Fruit fly (Drosophila melanogaster): ENCODE measurements around the gene Ten-a.
A peak's percentile ranks its signal among the peaks of the same experiment; 100 is the strongest.

The Ten-a gene

dm6 chrX:11999974-12000618 is 43.4 kb upstream of the Ten-a start (continued):
- 0 out of 2 replicates have a peak, but pooled peaks have one; percentile 12 for TF ChIP-seq CG31441 (GFP tag; IDR thresholded peaks at IDR 0.05)
- TF ChIP-seq CG13775 (GFP tag; optimal IDR thresholded peaks at IDR 0.05): no peak
- TF ChIP-seq CG12391 (tag; optimal IDR thresholded peaks at IDR 0.05): peak; percentile 3
- TF ChIP-seq pho (GFP tag; optimal IDR thresholded peaks at IDR 0.05): no peak
- TF ChIP-seq CG12299 (tag; optimal IDR thresholded peaks at IDR 0.05): no peak
- TF ChIP-seq Sry-δ (GFP tag; optimal IDR thresholded peaks at IDR 0.05): no peak
- TF ChIP-seq CG17385 (GFP tag; optimal IDR thresholded peaks at IDR 0.05): peak; percentile 7
- TF ChIP-seq chn (GFP tag; optimal IDR thresholded peaks at IDR 0.05): no peak
- TF ChIP-seq CG1603 (tag; optimal IDR thresholded peaks at IDR 0.05): peak; percentile 37

DNA sequence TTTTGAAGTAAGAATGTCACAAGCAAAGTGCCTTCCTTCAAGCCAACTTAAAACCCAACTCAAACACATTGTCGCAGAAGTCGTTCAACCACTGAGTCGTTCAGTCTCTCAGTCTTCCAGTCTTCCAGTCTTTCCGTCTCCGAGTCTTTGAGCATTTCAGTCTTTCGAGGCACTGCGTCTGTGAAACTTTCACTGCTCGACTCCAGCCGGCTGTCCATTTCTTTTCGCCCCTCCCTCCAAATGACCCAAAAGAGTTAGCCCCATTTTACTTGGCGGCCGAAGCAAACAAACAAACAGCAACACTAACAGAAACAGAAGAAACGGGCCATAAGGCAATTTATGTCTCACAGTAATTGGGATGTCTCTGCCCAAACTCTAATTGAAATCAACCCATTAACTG is 42.5 kb upstream of the Ten-a start:
- TF ChIP-seq CG5180 (GFP tag; optimal IDR thresholded peaks at IDR 0.05): no peak
- TF ChIP-seq ci (GFP tag; IDR thresholded peaks at IDR 0.05): 0 out of 3 replicates have a peak, but pooled peaks have one; percentile 35
- no peak for TF ChIP-seq H15 (GFP tag; IDR thresholded peaks at IDR 0.05)
- TF ChIP-seq kni (GFP tag; optimal IDR thresholded peaks at IDR 0.05): peak; percentile 44
- TF ChIP-seq CG15479 (GFP tag; optimal IDR thresholded peaks at IDR 0.05): no peak
- TF ChIP-seq Blimp-1 (GFP tag; optimal IDR thresholded peaks at IDR 0.05): peak; percentile 90
- no peak for TF ChIP-seq CG1832 (GFP tag; optimal IDR thresholded peaks at IDR 0.05)

- TF ChIP-seq CG13424 (tag; optimal IDR thresholded peaks at IDR 0.05) (no peak), MTF-1 (GFP tag; optimal IDR thresholded peaks at IDR 0.05; ENCODE audit: borderline replicate concordance) (peak; percentile 13), Hmx (GFP tag; optimal IDR thresholded peaks at IDR 0.05) (no peak), CG3281 (GFP tag; optimal IDR thresholded peaks at IDR 0.05) (no peak), CG14860 (GFP tag; IDR thresholded peaks at IDR 0.05; ENCODE audit: partially characterized antibody) (no peak), CG8944 (GFP tag; optimal IDR thresholded peaks at IDR 0.05) (peak; percentile 0), pita (GFP tag; optimal IDR thresholded peaks at IDR 0.05) (no peak), br (optimal IDR thresholded peaks at IDR 0.05) (no peak), CG7745 (tag; optimal IDR thresholded peaks at IDR 0.05) (no peak), tup (GFP tag; optimal IDR thresholded peaks at IDR 0.05) (no peak), CG14710 (tag; optimal IDR thresholded peaks at IDR 0.05) (no peak), zen2 (GFP tag; IDR thresholded peaks at IDR 0.05; ENCODE audit: partially characterized antibody) (no peak), H15 (GFP tag; IDR thresholded peaks at IDR 0.05) (peak; percentile 47; the same call in 1 of the 3 replicates), dmrt11E (tag; optimal IDR thresholded peaks at IDR 0.05) (peak; percentile 4), vfl (GFP tag; optimal IDR thresholded peaks at IDR 0.05) (no peak), CG33213 (GFP tag; optimal IDR thresholded peaks at IDR 0.05) (peak; percentile 10), ase (GFP tag; IDR thresholded peaks at IDR 0.05) (peak; percentile 55; the same call in 1 of the 3 replicates), Deaf1 (tag; optimal IDR thresholded peaks at IDR 0.05) (peak; percentile 99), ap (GFP tag; IDR thresholded peaks at IDR 0.05) (0 out of 2 replicates have a peak, but pooled peaks have one; percentile 23), Fer2 (tag; optimal IDR thresholded peaks at IDR 0.05) (no peak), sc (optimal IDR thresholded peaks at IDR 0.05) (no peak), sc (GFP tag; optimal IDR thresholded peaks at IDR 0.05) (no peak), klu (GFP tag; IDR thresholded peaks at IDR 0.05) (no peak), CG9437 (GFP tag; optimal IDR thresholded peaks at IDR 0.05) (no peak), chn (GFP tag; optimal IDR thresholded peaks at IDR 0.05) (no peak), Gug (GFP tag; IDR thresholded peaks at IDR 0.05) (no peak), Xrp1 (GFP tag; IDR thresholded peaks at IDR 0.05) (peak; percentile 56; the same call in 1 of the 2 replicates), CG10366 (GFP tag; IDR thresholded peaks at IDR 0.05) (peak; percentile 31; the same call in 1 of the 2 replicates), unc-4 (GFP tag; IDR thresholded peaks at IDR 0.05; ENCODE audit: partially characterized antibody) (no peak), CG7786 (GFP tag; optimal IDR thresholded peaks at IDR 0.05) (peak; percentile 16)
Measured at dm6 chrX:12003437-12004394, 39.8 kb upstream of the Ten-a start, which contains the start of gene fw. TSS of gene fw (minus strand) at chrX:12003914.
